Worm (Caenorhabditis elegans) whole organism, midembryonic: ENCODE results near the gene F42G2.5.

Experiments used
- T22C8.4 ChIP-seq: fragments of 200-800 bp; sonication (Bioruptor generic); IDR thresholded peaks from 2 replicates; pipeline ENCODE4 v1.3.6; 2022; ENCODE audit warnings: missing genetic modification characterization, missing compliant biosample characterization
- flt-1 ChIP-seq: fragments of 200-800 bp; sonication (Bioruptor generic); IDR thresholded peaks from 2 replicates; pipeline ENCODE4 v1.3.6; 2022; ENCODE audit warnings: missing genetic modification characterization, missing compliant biosample characterization
- klf-2 ChIP-seq: fragments of 200-800 bp; sonication (Bioruptor generic); conservative IDR thresholded peaks from 2 replicates; pipeline ENCODE4 v1.3.6; 2022; ENCODE audit warnings: missing genetic modification reagents, missing genetic modification characterization, missing compliant biosample characterization
- med-1 ChIP-seq: sonication (generic microtip); optimal IDR thresholded peaks from 2 replicates; lab custom pipeline; 2017; ENCODE audit warnings: missing genetic modification characterization, mild to moderate bottlenecking, missing compliant biosample characterization, antibody characterized with exemption, missing genetic modification reagents; ENCODE audit not compliant: insufficient read depth
- ref-1 ChIP-seq: fragments of 200-800 bp; sonication (Bioruptor generic); conservative IDR thresholded peaks from 2 replicates; pipeline ENCODE4 v1.3.6; 2022; ENCODE audit warnings: missing genetic modification reagents, missing genetic modification characterization, missing compliant biosample characterization
- tab-1 ChIP-seq: fragments of 200-800 bp; sonication (Bioruptor generic); IDR thresholded peaks from 2 replicates; pipeline ENCODE4 v1.3.6; 2022; ENCODE audit warnings: missing genetic modification characterization, missing compliant biosample characterization
- ztf-23 ChIP-seq: fragments of 200-800 bp; sonication (Bioruptor generic); IDR thresholded peaks from 2 replicates; pipeline ENCODE4 v1.3.6; 2022; ENCODE audit warnings: missing genetic modification reagents, missing genetic modification characterization, missing compliant biosample characterization
- ztf-29 ChIP-seq: fragments of 200-800 bp; sonication (Bioruptor generic); IDR thresholded peaks from 2 replicates; pipeline ENCODE4 v1.3.6; 2022; ENCODE audit warnings: missing genetic modification reagents, missing genetic modification characterization, missing compliant biosample characterization

DNA sequence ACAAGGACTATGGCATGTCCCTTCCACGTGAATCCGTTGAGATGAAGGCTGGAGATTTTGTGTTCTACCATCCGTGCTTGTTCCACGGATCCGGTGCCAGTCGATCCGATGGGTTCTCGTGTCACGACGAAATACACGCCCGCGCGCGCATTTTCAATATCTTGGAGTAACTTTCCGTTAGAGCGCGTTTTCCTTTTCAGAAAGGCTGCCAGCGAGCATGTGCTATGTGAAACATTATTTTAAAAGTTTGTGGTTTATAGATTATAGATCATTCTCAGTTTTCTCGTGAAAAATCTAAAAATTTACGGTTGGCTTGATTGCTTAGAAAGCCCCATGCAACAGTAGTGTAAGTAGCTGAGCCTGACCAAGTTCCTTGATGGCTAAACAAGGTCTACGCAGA lies 1.0 kb upstream of the F42G2.5 start, which contains the start of gene fbxc-20:
- TF ChIP-seq flt-1 = no peak
- TF ChIP-seq ztf-23 (GFP tag; lab: Robert Waterston, UW) = no peak
- TF ChIP-seq T22C8.4 (GFP tag; lab: Robert Waterston, UW) = no peak
- TF ChIP-seq ztf-29 (GFP tag; lab: Robert Waterston, UW) = no peak
- TF ChIP-seq ref-1 (GFP tag; lab: Robert Waterston, UW) = no peak
- TF ChIP-seq klf-2 = no peak
- TF ChIP-seq tab-1 (GFP tag; lab: Robert Waterston, UW) = no peak
- TF ChIP-seq med-1 (GFP tag; lab: Kevin White, UChicago) = no peak
